Fruit fly (Drosophila melanogaster): ENCODE data around the gene simj.

DNA sequence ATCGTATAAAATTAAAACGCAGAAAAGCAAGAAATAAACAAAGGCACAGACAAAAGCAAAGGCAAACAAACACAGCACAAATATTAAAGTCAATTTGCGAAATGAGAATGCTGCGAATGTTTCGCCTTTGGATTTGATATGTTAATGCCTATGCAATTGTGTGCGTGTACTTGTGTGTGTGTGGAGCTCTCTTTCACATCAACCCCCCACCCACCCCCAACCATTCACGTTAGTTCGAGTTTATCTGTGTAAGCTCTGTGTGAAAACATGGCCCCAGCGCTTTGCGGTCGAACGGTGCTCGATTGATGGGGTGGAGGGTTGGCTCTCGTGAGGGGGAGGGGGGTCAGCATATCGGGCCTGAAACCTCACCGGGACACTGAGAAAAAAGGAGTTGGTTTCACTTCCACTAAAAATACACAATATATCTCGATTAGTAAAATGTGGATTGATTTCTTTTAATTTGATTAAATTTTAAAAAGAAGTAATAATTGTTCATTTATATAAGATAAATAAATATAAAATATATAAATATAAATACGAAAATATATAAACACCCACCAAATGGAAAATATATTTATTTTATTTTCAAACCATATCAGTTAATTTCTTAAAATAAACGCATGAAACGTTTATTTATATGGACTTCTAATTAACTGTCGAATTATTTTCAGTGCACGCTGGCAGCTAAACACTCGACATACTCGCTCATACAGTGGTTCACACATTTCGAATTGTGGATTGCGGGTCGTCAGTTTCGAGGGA, 74.0 kb downstream of the simj start:
- TF ChIP-seq CG8478 (optimal IDR thresholded peaks at IDR 0.05) (no peak), CTCF (optimal IDR thresholded peaks at IDR 0.05) (no peak)
